Worm (Caenorhabditis elegans) whole organism, L4 larva: ENCODE data around the gene rog-1.
A peak's percentile ranks its signal among the peaks of the same experiment; 100 is the strongest.

ENCODE experiments used
- F10B5.3 ChIP-seq: sonication (generic microtip); optimal IDR thresholded peaks from 2 replicates; lab custom pipeline; 2016; ENCODE audit warnings: mild to moderate bottlenecking, missing genetic modification characterization, missing compliant biosample characterization
- R02D3.7 ChIP-seq: fragments of 150-350 bp; sonication (generic microtip); optimal IDR thresholded peaks from 3 replicates; lab custom pipeline; 2014; ENCODE audit warnings: missing biosample characterization, missing genetic modification characterization
- T26A8.4 ChIP-seq: fragments of 200-800 bp; sonication (Bioruptor generic); IDR thresholded peaks from 2 replicates; pipeline ENCODE4 v1.3.6; 2022; ENCODE audit warnings: missing genetic modification characterization, missing compliant biosample characterization
- Y48G9A.11 ChIP-seq: fragments of 200-800 bp; sonication (Bioruptor generic); IDR thresholded peaks from 2 replicates; pipeline ENCODE4 v1.3.6; 2022; ENCODE audit warnings: missing genetic modification reagents, missing genetic modification characterization, missing compliant biosample characterization
- Y5F2A.4 ChIP-seq: fragments of 200-800 bp; sonication (Bioruptor generic); optimal IDR thresholded peaks from 2 replicates; lab custom pipeline; 2018; ENCODE audit warnings: mild to moderate bottlenecking, missing genetic modification characterization, missing compliant biosample characterization
- Y75B8A.6 ChIP-seq: fragments of 200-800 bp; sonication (Bioruptor generic); IDR thresholded peaks from 2 replicates; pipeline ENCODE4 v1.3.6; 2022; ENCODE audit warnings: missing genetic modification reagents, missing genetic modification characterization, missing compliant biosample characterization
- ZK546.5 ChIP-seq, 2 experiments: sonication (generic microtip); optimal IDR thresholded peaks; 2 replicates each; lab custom pipeline; 2017; ENCODE audit warnings: missing biosample characterization in 2 of 2, missing genetic modification characterization in 2 of 2
- aha-1 ChIP-seq: fragments of 150-350 bp; peaks from one replicate; lab custom pipeline; 2014; ENCODE audit warnings: missing biosample characterization, missing genetic modification characterization
- ceh-20 ChIP-seq: fragments of 200-800 bp; sonication (Bioruptor generic); IDR thresholded peaks from 2 replicates; pipeline ENCODE4 v1.3.6; 2022; ENCODE audit warnings: missing genetic modification reagents, missing genetic modification characterization, missing compliant biosample characterization
- ceh-32 ChIP-seq: sonication (generic microtip); optimal IDR thresholded peaks from 2 replicates; lab custom pipeline; 2016; ENCODE audit warnings: mild to moderate bottlenecking, missing genetic modification characterization, missing compliant biosample characterization; ENCODE audit not compliant: poor library complexity
- ceh-44 ChIP-seq: fragments of 200-800 bp; sonication (Bioruptor generic); IDR thresholded peaks from 2 replicates; pipeline ENCODE4 v1.3.6; 2022; ENCODE audit warnings: missing genetic modification reagents, missing genetic modification characterization, missing compliant biosample characterization
- ces-1 ChIP-seq: fragments of 150-350 bp; sonication (generic microtip); optimal IDR thresholded peaks from 4 replicates; lab custom pipeline; 2014; ENCODE audit warnings: missing biosample characterization, missing genetic modification reagents, missing genetic modification characterization
- cey-2 ChIP-seq: sonication (generic microtip); optimal IDR thresholded peaks from 3 replicates; lab custom pipeline; 2017; ENCODE audit warnings: missing genetic modification characterization, mild to moderate bottlenecking, missing compliant biosample characterization, antibody characterized with exemption, borderline replicate concordance; ENCODE audit not compliant: insufficient read depth
- daf-8 ChIP-seq: fragments of 200-800 bp; sonication (Bioruptor generic); IDR thresholded peaks from 2 replicates; pipeline ENCODE4 v1.3.6; 2022; ENCODE audit warnings: missing genetic modification characterization, missing compliant biosample characterization
- dmd-6 ChIP-seq: fragments of 200-800 bp; sonication (Bioruptor generic); IDR thresholded peaks from 2 replicates; pipeline ENCODE4 v1.3.6; 2022; ENCODE audit warnings: missing genetic modification reagents, missing genetic modification characterization, missing compliant biosample characterization
- dpl-1 ChIP-seq: fragments of 150-350 bp; optimal IDR thresholded peaks from 2 replicates; lab custom pipeline; 2014; ENCODE audit warnings: missing biosample characterization, missing genetic modification reagents, missing genetic modification characterization
- hlh-30 ChIP-seq: sonication (generic microtip); optimal IDR thresholded peaks from 2 replicates; lab custom pipeline; 2017; ENCODE audit warnings: antibody characterized with exemption, mild to moderate bottlenecking, missing genetic modification characterization, missing compliant biosample characterization; ENCODE audit not compliant: insufficient read depth
- hmg-1.1 ChIP-seq: fragments of 200-800 bp; sonication (Bioruptor generic); IDR thresholded peaks from 2 replicates; pipeline ENCODE4 v1.3.6; 2022; ENCODE audit warnings: missing genetic modification reagents, missing genetic modification characterization, missing compliant biosample characterization
- jun-1 ChIP-seq: fragments of 150-350 bp; optimal IDR thresholded peaks from 2 replicates; lab custom pipeline; 2014; ENCODE audit warnings: missing biosample characterization, missing genetic modification reagents, missing genetic modification characterization
- lim-7 ChIP-seq: fragments of 200-800 bp; sonication (Bioruptor generic); IDR thresholded peaks from 2 replicates; pipeline ENCODE4 v1.3.6; 2022; ENCODE audit warnings: missing genetic modification characterization, missing compliant biosample characterization
- lin-1 ChIP-seq: fragments of 200-800 bp; sonication (Bioruptor generic); IDR thresholded peaks from 2 replicates; pipeline ENCODE4 v1.3.6; 2022; ENCODE audit warnings: missing genetic modification reagents, missing genetic modification characterization, missing compliant biosample characterization
- lin-29 ChIP-seq: fragments of 200-800 bp; sonication (Bioruptor generic); IDR thresholded peaks from 2 replicates; pipeline ENCODE4 v1.3.6; 2022; ENCODE audit warnings: missing genetic modification reagents, missing genetic modification characterization, missing compliant biosample characterization
- lsy-2 ChIP-seq, 2 experiments: fragments of 150-350 bp in 1 of 2; sonication (generic microtip) in 1 of 2; optimal IDR thresholded peaks; 2 replicates each; lab custom pipeline; 2014 to 2017; ENCODE audit warnings: missing biosample characterization in 2 of 2, missing genetic modification characterization in 2 of 2
- mes-2 ChIP-seq: sonication (generic microtip); optimal IDR thresholded peaks from 2 replicates; lab custom pipeline; 2016; ENCODE audit warnings: missing genotype, mild to moderate bottlenecking, missing genetic modification characterization, missing compliant biosample characterization; ENCODE audit not compliant: poor library complexity, severe bottlenecking
- nhr-28 ChIP-seq: fragments of 150-350 bp; optimal IDR thresholded peaks from 2 replicates; lab custom pipeline; 2014; ENCODE audit warnings: missing biosample characterization, missing genetic modification characterization
- nhr-48 ChIP-seq: sonication (generic microtip); optimal IDR thresholded peaks from 2 replicates; lab custom pipeline; 2016; ENCODE audit warnings: mild to moderate bottlenecking, missing genetic modification characterization, missing compliant biosample characterization
- nhr-6 ChIP-seq: fragments of 150-350 bp; optimal IDR thresholded peaks from 2 replicates; lab custom pipeline; 2014; ENCODE audit warnings: missing biosample characterization, missing genetic modification characterization
- php-3 ChIP-seq: fragments of 200-800 bp; sonication (Bioruptor generic); IDR thresholded peaks from 2 replicates; pipeline ENCODE4 v1.3.6; 2022; ENCODE audit warnings: missing genetic modification reagents, missing genetic modification characterization, missing compliant biosample characterization
- pqm-1 ChIP-seq: sonication (generic microtip); optimal IDR thresholded peaks from 2 replicates; lab custom pipeline; 2017; ENCODE audit warnings: missing biosample characterization, missing genetic modification characterization
- sdz-12 ChIP-seq: fragments of 200-800 bp; sonication (Bioruptor generic); optimal IDR thresholded peaks from 2 replicates; lab custom pipeline; 2018; ENCODE audit warnings: mild to moderate bottlenecking, missing genetic modification characterization, missing compliant biosample characterization
- set-16 ChIP-seq: fragments of 200-800 bp; sonication (Bioruptor generic); IDR thresholded peaks from 2 replicates; pipeline ENCODE4 v1.3.6; 2022; ENCODE audit warnings: missing genetic modification reagents, missing genetic modification characterization, missing compliant biosample characterization
- spr-3 ChIP-seq: fragments of 200-800 bp; sonication (Bioruptor generic); optimal IDR thresholded peaks from 2 replicates; lab custom pipeline; 2018; ENCODE audit warnings: mild to moderate bottlenecking, missing genetic modification characterization, missing compliant biosample characterization
- tag-97 ChIP-seq: fragments of 200-800 bp; sonication (Bioruptor generic); IDR thresholded peaks from 2 replicates; pipeline ENCODE4 v1.3.6; 2022; ENCODE audit warnings: missing genetic modification characterization, missing compliant biosample characterization
- unc-62 ChIP-seq, 3 experiments: fragments of 150-350 bp in 1 of 3; sonication (generic microtip); optimal IDR thresholded peaks in 2 of 3; peaks in 1 of 3; 1 replicate in 1 of 3; 2 replicates in 2 of 3; lab custom pipeline; 2014 to 2017; ENCODE audit warnings: missing biosample characterization in 3 of 3, missing genetic modification characterization in 3 of 3, missing genetic modification reagents in 3 of 3, missing genotype in 1 of 3
- vab-7 ChIP-seq: fragments of 200-800 bp; sonication (Bioruptor generic); IDR thresholded peaks from 2 replicates; pipeline ENCODE4 v1.3.6; 2022; ENCODE audit warnings: missing genetic modification reagents, missing genetic modification characterization, missing compliant biosample characterization
- zfp-2 ChIP-seq: sonication (generic microtip); optimal IDR thresholded peaks from 2 replicates; lab custom pipeline; 2016; ENCODE audit warnings: mild to moderate bottlenecking, missing genetic modification characterization, missing compliant biosample characterization

Gene rog-1

ce11 chrII:1357262-1357661 lies 17.5 kb downstream of the rog-1 start:
- no peak for TF ChIP-seq daf-8 (GFP tag; lab: Robert Waterston, UW)
- TF ChIP-seq Y75B8A.6 (GFP tag; lab: Robert Waterston, UW) = no peak
- TF ChIP-seq set-16 (GFP tag; lab: Robert Waterston, UW) = no peak
- no peak for TF ChIP-seq sdz-12
- no peak for TF ChIP-seq mes-2 (tag; lab: Kevin White, UChicago)
- TF ChIP-seq R02D3.7 (tag; lab: Kevin White, UChicago) = no peak
- no peak for TF ChIP-seq Y48G9A.11 (GFP tag; lab: Robert Waterston, UW)
- no peak for TF ChIP-seq spr-3 (GFP tag; lab: Kevin White, UChicago)
- TF ChIP-seq ces-1 (GFP tag; lab: Kevin White, UChicago) = no peak
- no peak for TF ChIP-seq ZK546.5 (tag; optimal IDR thresholded peaks at IDR 0.05; lab: Kevin White, UChicago)
- TF ChIP-seq ceh-32 = no peak
- TF ChIP-seq lim-7 (GFP tag; lab: Robert Waterston, UW) = no peak
- no peak for TF ChIP-seq Y5F2A.4
- no peak for TF ChIP-seq nhr-6 (tag; lab: Kevin White, UChicago)
- no peak for TF ChIP-seq lin-29
- no peak for TF ChIP-seq F10B5.3 (tag; lab: Kevin White, UChicago)

DNA sequence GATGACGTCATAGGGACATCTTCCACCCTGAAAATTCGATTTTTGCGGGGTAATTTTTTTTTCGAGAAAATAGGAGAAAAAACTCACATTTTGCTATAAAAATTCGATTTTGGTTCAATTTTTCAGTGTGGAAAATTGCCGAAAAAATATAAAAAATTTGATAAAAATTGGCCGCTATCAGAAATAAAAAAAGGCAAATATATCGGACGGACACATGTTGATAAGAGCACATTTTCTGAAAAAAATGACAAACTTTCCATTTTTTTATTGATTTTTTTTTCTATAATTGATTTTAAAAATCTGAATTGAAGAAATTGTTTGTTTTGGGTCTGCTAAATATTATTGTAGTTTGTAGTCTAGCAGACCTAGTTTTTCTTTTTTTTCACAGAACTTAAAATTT lies 19.3 kb downstream of the rog-1 start, which contains the start of gene C13A10.1:
Gene C13A10.1, minus strand, starts transcription at position 170 of the 400 bp plus-strand sequence.
- TF ChIP-seq hmg-1.1 (no peak), dmd-6 (peak; percentile 19; the same call in 1 of the 2 replicates), nhr-48 (no peak), ceh-44 (GFP tag; lab: Robert Waterston, UW) (no peak), spr-3 (GFP tag; lab: Kevin White, UChicago) (no peak), nhr-28 (tag; lab: Kevin White, UChicago) (peak; percentile 40), lin-1 (no peak), pqm-1 (peak; percentile 67), php-3 (GFP tag; lab: Robert Waterston, UW) (no peak), mes-2 (tag; lab: Kevin White, UChicago) (no peak)

DNA sequence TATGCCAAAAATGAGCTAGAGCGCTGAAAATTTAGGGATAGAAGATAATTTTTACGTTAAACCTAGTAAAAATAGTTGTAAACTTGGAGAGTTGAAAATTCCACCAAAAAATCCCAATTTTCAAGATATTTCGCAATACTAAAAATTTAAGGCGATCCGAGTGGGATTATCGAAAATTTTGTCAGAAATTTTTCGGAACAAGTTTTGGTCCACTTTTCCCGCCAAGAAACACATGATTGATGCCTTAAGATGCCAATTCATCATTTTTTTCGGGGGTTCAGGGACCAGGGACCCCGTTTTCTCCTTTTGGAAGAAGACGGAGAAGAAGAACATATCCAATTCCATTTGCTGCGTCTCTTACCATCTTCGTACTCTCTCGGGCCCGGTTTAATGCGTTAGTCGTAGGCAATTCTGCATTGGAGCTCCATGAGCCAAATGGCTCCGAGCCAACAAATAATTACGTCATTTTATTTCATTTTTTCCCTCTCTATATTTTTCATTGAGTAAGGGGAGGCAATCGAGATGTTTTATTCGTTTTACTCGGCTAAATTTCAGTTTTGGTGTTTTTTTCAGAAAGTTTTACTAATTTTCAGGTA lies 30.2 kb downstream of the rog-1 start:
- TF ChIP-seq ceh-20 (GFP tag; lab: Robert Waterston, UW) (peak; percentile 75), T26A8.4 (GFP tag; lab: Robert Waterston, UW) (no peak), dpl-1 (GFP tag; lab: Kevin White, UChicago) (peak; percentile 10), aha-1 (tag; lab: Kevin White, UChicago) (peak; percentile 12), zfp-2 (tag; lab: Kevin White, UChicago) (peak; percentile 21), cey-2 (no peak), tag-97 (no peak), unc-62 (GFP tag; optimal IDR thresholded peaks at IDR 0.05 in 1 of 2; lab: Kevin White, UChicago) (peak in 1 of 2 experiments; percentile 79), unc-62 (tag; optimal IDR thresholded peaks at IDR 0.05; lab: Kevin White, UChicago) (no peak), hlh-30 (peak; percentile 31), vab-7 (GFP tag; lab: Robert Waterston, UW) (peak; percentile 34; the same call in 1 of the 2 replicates), jun-1 (tag; lab: Kevin White, UChicago) (no peak), lsy-2 (tag; optimal IDR thresholded peaks at IDR 0.05; lab: Kevin White, UChicago) (peak in 1 of 2 experiments; percentile 38)
